Worm (Caenorhabditis elegans) whole organism, L4/young adult: ENCODE results near the gene odd-1.

Experiments
- W03F9.2 ChIP-seq: fragments of 150-350 bp; optimal IDR thresholded peaks from 2 replicates; lab custom pipeline; 2014; ENCODE audit warnings: missing biosample characterization, missing genetic modification characterization
- dao-5 ChIP-seq: sonication (generic microtip); optimal IDR thresholded peaks from 2 replicates; lab custom pipeline; 2016; ENCODE audit warnings: missing genotype, missing genetic modification characterization, moderate library complexity, missing compliant biosample characterization
- him-1 ChIP-seq: sonication (generic microtip); optimal IDR thresholded peaks from 2 replicates; lab custom pipeline; 2016; ENCODE audit warnings: missing genotype, missing genetic modification reagents, missing genetic modification characterization, missing compliant biosample characterization

odd-1 gene

ce11 chrIII:7107965-7108364 is at the start of gene odd-1:
Gene odd-1 (plus strand): TSS chrIII:7108313.
- no peak for TF ChIP-seq W03F9.2 (tag; lab: Kevin White, UChicago)

- no peak for TF ChIP-seq dao-5
- no peak for TF ChIP-seq W03F9.2 (tag; lab: Kevin White, UChicago)
- no peak for TF ChIP-seq him-1 (tag; lab: Kevin White, UChicago)
These were observed 47.5 kb upstream of the odd-1 start, which contains the start of gene egg-2 for ce11 chrIII:7060531-7061095. Gene egg-2 (minus strand): TSS chrIII:7060583.

ce11 chrIII:7062580-7062979 is 45.5 kb upstream of the odd-1 start, which contains the start of gene R01H2.1:
Gene R01H2.1 (plus strand): TSS chrIII:7062880.
- TF ChIP-seq him-1 (tag; lab: Kevin White, UChicago) (no peak), W03F9.2 (tag; lab: Kevin White, UChicago) (no peak), dao-5 (no peak)

ce11 chrIII:7063061-7063460 is 45.1 kb upstream of the odd-1 start:
- TF ChIP-seq W03F9.2 (tag; lab: Kevin White, UChicago), result no peak
- no peak for TF ChIP-seq dao-5
- no peak for TF ChIP-seq him-1 (tag; lab: Kevin White, UChicago)

ce11 chrIII:7064185-7064584 is 43.9 kb upstream of the odd-1 start, which contains the start of gene R01H2.4:
Gene R01H2.4 (minus strand): TSS chrIII:7064285.
- TF ChIP-seq him-1 (tag; lab: Kevin White, UChicago) (no peak), dao-5 (no peak), W03F9.2 (tag; lab: Kevin White, UChicago) (no peak)

ce11 chrIII:7067385-7067896 is 40.7 kb upstream of the odd-1 start, which contains the start of gene ger-1:
Gene ger-1 (minus strand): TSS chrIII:7067477.
- TF ChIP-seq dao-5 (no peak), W03F9.2 (tag; lab: Kevin White, UChicago) (no peak), him-1 (tag; lab: Kevin White, UChicago) (no peak)

ce11 chrIII:7068520-7069113 is 39.5 kb upstream of the odd-1 start, which contains the start of the genes ubc-18 and R01H2.8:
Gene ubc-18 (minus strand): TSS chrIII:7068570.
Gene R01H2.8 (plus strand): TSS chrIII:7069063.
- TF ChIP-seq dao-5, result no peak
- TF ChIP-seq him-1 (tag; lab: Kevin White, UChicago), result no peak
- TF ChIP-seq W03F9.2 (tag; lab: Kevin White, UChicago), result peak; percentile 34

ce11 chrIII:7069981-7070380 is 38.1 kb upstream of the odd-1 start, which contains the start of gene tmem-17:
Gene tmem-17 (plus strand): TSS chrIII:7070281.
- TF ChIP-seq W03F9.2 (tag; lab: Kevin White, UChicago), result no peak
- TF ChIP-seq dao-5, result no peak
- TF ChIP-seq him-1 (tag; lab: Kevin White, UChicago), result no peak

- no peak for TF ChIP-seq dao-5
- no peak for TF ChIP-seq W03F9.2 (tag; lab: Kevin White, UChicago)
- no peak for TF ChIP-seq him-1 (tag; lab: Kevin White, UChicago)
These were observed 35.7 kb upstream of the odd-1 start, which contains the start of gene lin-37 for ce11 chrIII:7072452-7072851. Gene lin-37 (minus strand): TSS chrIII:7072552.

- TF ChIP-seq W03F9.2 (tag; lab: Kevin White, UChicago), result no peak
- no peak for TF ChIP-seq him-1 (tag; lab: Kevin White, UChicago)
- TF ChIP-seq dao-5, result no peak
These were observed 34.2 kb upstream of the odd-1 start, which contains the start of gene ZK418.5 for ce11 chrIII:7073801-7074386. Gene ZK418.5 (minus strand): TSS chrIII:7073851.

- TF ChIP-seq W03F9.2 (tag; lab: Kevin White, UChicago) (no peak), him-1 (tag; lab: Kevin White, UChicago) (no peak), dao-5 (no peak)
These were observed 31.7 kb upstream of the odd-1 start, which contains the start of gene ZK418.13 for ce11 chrIII:7076386-7076785. Gene ZK418.13 (minus strand): TSS chrIII:7076486.

- TF ChIP-seq dao-5 (no peak), him-1 (tag; lab: Kevin White, UChicago) (no peak)
These were observed 29.4 kb upstream of the odd-1 start, which contains the start of gene ZK418.6 for ce11 chrIII:7078737-7079136. Gene ZK418.6 (minus strand): TSS chrIII:7078837.

ce11 chrIII:7080689-7081088 is 27.4 kb upstream of the odd-1 start, which contains the start of gene ZK418.7:
Gene ZK418.7 (minus strand): TSS chrIII:7080789.
- TF ChIP-seq dao-5 (no peak), him-1 (tag; lab: Kevin White, UChicago) (no peak), W03F9.2 (tag; lab: Kevin White, UChicago) (no peak)

ce11 chrIII:7081488-7081887 is 26.6 kb upstream of the odd-1 start:
- TF ChIP-seq dao-5, result no peak
